Worm (Caenorhabditis elegans) whole organism, young adult: ENCODE results near the gene nhr-186.

Experiments used
- F49E8.2 ChIP-seq: sonication (generic microtip); optimal IDR thresholded peaks from 3 replicates; lab custom pipeline; 2017; ENCODE audit warnings: missing genetic modification characterization, mild to moderate bottlenecking, missing compliant biosample characterization, antibody characterized with exemption, moderate library complexity; ENCODE audit not compliant: insufficient read depth
- attf-5 ChIP-seq: fragments of 200-800 bp; sonication (Bioruptor generic); optimal IDR thresholded peaks from 2 replicates; lab custom pipeline; 2018; ENCODE audit warnings: mild to moderate bottlenecking, missing genetic modification characterization, missing compliant biosample characterization
- cebp-1 ChIP-seq, 2 experiments: fragments of 200-800 bp in 1 of 2; sonication (Bioruptor generic) in 1 of 2; sonication (generic microtip) in 1 of 2; IDR thresholded peaks in 1 of 2; optimal IDR thresholded peaks in 1 of 2; 2 replicates each; pipeline versions ENCODE4 v1.3.6 to Lab custom; 2017 to 2022; ENCODE audit warnings: missing compliant biosample characterization in 2 of 2, missing genetic modification characterization in 2 of 2, mild to moderate bottlenecking in 1 of 2, missing genetic modification reagents in 1 of 2, moderate library complexity in 1 of 2
- ceh-27 ChIP-seq: fragments of 200-800 bp; sonication (Bioruptor generic); optimal IDR thresholded peaks from 2 replicates; lab custom pipeline; 2018; ENCODE audit warnings: mild to moderate bottlenecking, missing genetic modification characterization, moderate library complexity, missing compliant biosample characterization
- hlh-12 ChIP-seq: sonication (generic microtip); optimal IDR thresholded peaks from 2 replicates; lab custom pipeline; 2016; ENCODE audit warnings: missing genetic modification characterization, missing compliant biosample characterization
- hmg-1.2 ChIP-seq: fragments of 200-800 bp; sonication (Bioruptor generic); IDR thresholded peaks from 2 replicates; pipeline ENCODE4 v1.3.6; 2022; ENCODE audit warnings: missing genetic modification reagents, missing genetic modification characterization, missing compliant biosample characterization
- hrde-1 ChIP-seq: sonication (generic microtip); optimal IDR thresholded peaks from 2 replicates; lab custom pipeline; 2016; ENCODE audit warnings: missing genetic modification characterization, mild to moderate bottlenecking, missing compliant biosample characterization, moderate library complexity, missing genotype, missing genetic modification reagents, borderline replicate concordance
- nhr-80 ChIP-seq: sonication (generic microtip); optimal IDR thresholded peaks from 2 replicates; lab custom pipeline; 2016; ENCODE audit warnings: missing genetic modification characterization, missing compliant biosample characterization

Gene nhr-186

DNA sequence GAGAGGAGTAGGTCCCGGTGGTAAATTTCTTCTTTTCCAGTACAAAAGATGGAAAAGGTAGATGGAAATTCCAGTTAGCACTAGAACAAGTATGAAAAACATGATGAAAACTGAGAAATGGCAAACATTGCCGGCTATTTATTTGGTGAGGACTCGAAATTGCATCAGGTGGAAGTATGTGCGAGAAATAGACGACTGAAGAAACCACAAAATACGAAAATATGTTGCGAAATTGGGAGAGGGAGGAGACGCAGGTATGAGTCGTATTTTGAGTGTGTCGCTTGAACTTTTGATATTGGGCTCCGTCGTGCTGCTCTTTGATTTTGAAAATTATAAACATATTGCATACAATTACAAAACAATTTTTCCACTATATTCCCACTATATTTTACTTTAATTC lies 51.4 kb downstream of the nhr-186 start, which contains the start of gene cyp-33C8:
Gene cyp-33C8 (minus strand): TSS at position 200 of the 400 bp plus-strand sequence.
- TF ChIP-seq hmg-1.2 (peak; percentile 6; the same call in 1 of the 2 replicates), hlh-12 (tag; lab: Kevin White, UChicago) (no peak), ceh-27 (GFP tag; lab: Kevin White, UChicago) (peak; percentile 10), F49E8.2 (tag; lab: Kevin White, UChicago) (no peak), hrde-1 (tag; lab: Kevin White, UChicago) (no peak), nhr-80 (tag; lab: Kevin White, UChicago) (peak; percentile 31), attf-5 (GFP tag; lab: Kevin White, UChicago) (peak; percentile 51), cebp-1 (GFP tag; IDR thresholded peaks at IDR 0.05; lab: Robert Waterston, UW) (peak; percentile 94), cebp-1 (tag; optimal IDR thresholded peaks at IDR 0.05; lab: Kevin White, UChicago) (peak; percentile 97)
